Fruit fly (Drosophila melanogaster): Measurements from ENCODE around the gene Oscillin.

dm6 chr2L:5517393-5517792 is 29.5 kb upstream of the Oscillin start, which contains the start of gene CG14020:
- TF ChIP-seq CG1620 (GFP tag; optimal IDR thresholded peaks at IDR 0.05), result no peak
- TF ChIP-seq CG7101 (tag; optimal IDR thresholded peaks at IDR 0.05), result no peak
- no peak for TF ChIP-seq CG11617 (GFP tag; optimal IDR thresholded peaks at IDR 0.05)
- TF ChIP-seq Crg-1 (GFP tag; optimal IDR thresholded peaks at IDR 0.05), result no peak
- no peak for TF ChIP-seq cnc (optimal IDR thresholded peaks at IDR 0.05)
- TF ChIP-seq toe (GFP tag; optimal IDR thresholded peaks at IDR 0.05), result no peak
